Worm (Caenorhabditis elegans): Measurements from ENCODE around the gene M03D4.4.

ce11 chrIV:6108665-6109064 lies 18.4 kb downstream of the M03D4.4 start:
- TF ChIP-seq ref-1 (GFP tag; conservative IDR thresholded peaks at IDR 0.05) (no peak), ztf-29 (GFP tag; IDR thresholded peaks at IDR 0.05) (no peak), tab-1 (GFP tag; IDR thresholded peaks at IDR 0.05) (no peak), ztf-23 (GFP tag; IDR thresholded peaks at IDR 0.05) (no peak), cog-1 (tag; optimal IDR thresholded peaks at IDR 0.05) (no peak), flt-1 (GFP tag; IDR thresholded peaks at IDR 0.05) (no peak)

Measured in whole organism, midembryonic.